Worm (Caenorhabditis elegans) whole organism, L4/young adult: ENCODE results near the gene F21G4.1.

Experiments used
- W03F9.2 ChIP-seq: fragments of 150-350 bp; optimal IDR thresholded peaks from 2 replicates; lab custom pipeline; 2014; ENCODE audit warnings: missing biosample characterization, missing genetic modification characterization
- dao-5 ChIP-seq: sonication (generic microtip); optimal IDR thresholded peaks from 2 replicates; lab custom pipeline; 2016; ENCODE audit warnings: missing genotype, missing genetic modification characterization, moderate library complexity, missing compliant biosample characterization
- him-1 ChIP-seq: sonication (generic microtip); optimal IDR thresholded peaks from 2 replicates; lab custom pipeline; 2016; ENCODE audit warnings: missing genotype, missing genetic modification reagents, missing genetic modification characterization, missing compliant biosample characterization

Gene F21G4.1

DNA sequence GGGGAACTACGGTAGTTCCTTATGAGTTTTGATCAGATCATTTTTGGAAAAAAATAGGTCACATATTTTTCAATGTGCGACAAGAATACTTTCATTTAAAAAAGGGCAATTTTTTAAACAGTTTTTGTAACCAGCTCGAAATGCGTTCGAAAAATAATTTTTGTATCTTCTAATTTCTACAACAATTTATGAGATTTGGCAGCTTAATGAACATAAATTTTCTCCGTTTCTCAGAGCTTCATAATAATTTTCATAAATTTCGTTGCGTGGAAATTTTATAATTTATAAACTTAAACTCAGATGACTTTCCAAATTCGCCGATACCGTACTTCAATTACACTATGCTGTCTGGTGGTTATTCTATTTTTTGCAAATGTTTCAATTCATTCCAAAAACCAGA is 2.7 kb upstream of the F21G4.1 start, which contains the start of gene F21G4.3:
Gene F21G4.3 (plus strand): TSS at position 301 of the 400 bp plus-strand sequence.
- TF ChIP-seq him-1 (tag; lab: Kevin White, UChicago) = no peak
- TF ChIP-seq W03F9.2 (tag; lab: Kevin White, UChicago) = no peak
- no peak for TF ChIP-seq dao-5

ce11 chrX:9893069-9893468 is 941 bp upstream of the F21G4.1 start:
- TF ChIP-seq dao-5 = no peak
- TF ChIP-seq him-1 (tag; lab: Kevin White, UChicago) = no peak
- no peak for TF ChIP-seq W03F9.2 (tag; lab: Kevin White, UChicago)

DNA sequence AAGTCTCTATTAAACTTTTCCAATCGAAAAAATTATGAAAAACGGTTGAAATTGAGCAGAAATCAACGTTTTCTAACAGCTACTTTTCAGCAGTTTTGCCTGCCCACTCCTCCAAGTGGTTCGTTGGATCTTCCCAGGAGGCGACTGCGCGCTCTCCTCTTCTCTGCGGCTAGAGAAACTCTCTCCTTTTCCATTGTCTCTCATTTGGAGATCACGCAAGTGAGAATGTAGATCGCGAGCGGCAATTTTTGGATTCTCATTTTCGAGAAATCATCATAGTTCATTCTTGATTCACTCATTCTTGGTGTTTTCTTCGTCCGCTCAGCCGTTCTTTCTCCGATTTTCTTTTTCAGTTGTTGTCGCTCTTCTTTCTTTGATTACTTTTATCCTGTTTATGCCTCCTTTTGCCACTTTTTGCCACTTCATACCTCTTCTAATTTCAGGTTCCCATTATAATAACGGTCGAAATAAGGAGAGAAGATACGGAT is 8.2 kb downstream of the F21G4.1 start, which contains the start of gene mrp-4:
Gene mrp-4 (plus strand): TSS at position 438 of the 488 bp plus-strand sequence.
- TF ChIP-seq dao-5 (no peak), W03F9.2 (tag; lab: Kevin White, UChicago) (no peak), him-1 (tag; lab: Kevin White, UChicago) (no peak)

- TF ChIP-seq dao-5 (no peak), him-1 (tag; lab: Kevin White, UChicago) (no peak), W03F9.2 (tag; lab: Kevin White, UChicago) (no peak)
Observed at ce11 chrX:9882572-9882971, 9.6 kb downstream of the F21G4.1 start.

DNA sequence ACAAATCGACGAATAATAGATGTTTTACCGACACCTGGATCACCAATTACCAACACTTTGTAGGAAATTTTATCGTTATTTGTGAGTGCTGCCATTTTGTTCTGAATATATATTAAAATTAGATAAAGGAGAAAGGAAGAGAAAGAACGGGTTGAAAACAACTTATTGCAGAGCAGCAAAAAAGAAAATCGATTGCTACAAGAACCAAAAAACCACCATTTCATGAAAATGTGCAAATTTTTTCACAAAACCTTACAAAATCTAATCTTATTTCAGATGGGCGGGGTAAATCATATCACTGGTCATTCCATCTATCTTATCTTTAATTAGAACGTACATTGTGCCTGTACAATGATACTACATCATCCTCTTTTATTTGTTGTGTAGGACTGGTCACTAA is 10.0 kb downstream of the F21G4.1 start, which contains the start of gene glo-1:
Gene glo-1 (minus strand): TSS at position 101 of the 400 bp plus-strand sequence.
- TF ChIP-seq him-1 (tag; lab: Kevin White, UChicago) (no peak), dao-5 (no peak), W03F9.2 (tag; lab: Kevin White, UChicago) (no peak)

DNA sequence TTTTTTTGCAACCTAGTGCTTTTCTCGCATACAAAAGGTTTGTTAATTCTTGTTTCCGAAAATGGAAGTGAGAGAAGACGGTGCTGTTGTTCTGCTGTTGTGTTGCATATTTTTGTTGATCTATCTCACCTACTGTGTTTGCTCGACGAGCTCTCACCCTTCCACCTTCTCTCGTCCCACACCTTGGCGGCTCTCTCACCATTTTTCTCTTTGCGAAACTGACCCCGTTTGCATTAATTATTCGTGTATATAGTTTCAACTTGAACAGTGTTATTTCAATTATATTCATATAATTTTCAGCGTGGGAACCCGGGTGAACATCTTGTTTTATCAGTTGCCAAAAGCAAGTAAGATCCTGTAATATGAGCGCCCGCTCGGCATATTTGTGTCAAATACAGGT is 15.0 kb downstream of the F21G4.1 start, which contains the start of gene R07B1.9:
Gene R07B1.9 (plus strand): TSS at position 301 of the 400 bp plus-strand sequence.
- TF ChIP-seq him-1 (tag; lab: Kevin White, UChicago) = no peak
- no peak for TF ChIP-seq dao-5
- TF ChIP-seq W03F9.2 (tag; lab: Kevin White, UChicago) = no peak

DNA sequence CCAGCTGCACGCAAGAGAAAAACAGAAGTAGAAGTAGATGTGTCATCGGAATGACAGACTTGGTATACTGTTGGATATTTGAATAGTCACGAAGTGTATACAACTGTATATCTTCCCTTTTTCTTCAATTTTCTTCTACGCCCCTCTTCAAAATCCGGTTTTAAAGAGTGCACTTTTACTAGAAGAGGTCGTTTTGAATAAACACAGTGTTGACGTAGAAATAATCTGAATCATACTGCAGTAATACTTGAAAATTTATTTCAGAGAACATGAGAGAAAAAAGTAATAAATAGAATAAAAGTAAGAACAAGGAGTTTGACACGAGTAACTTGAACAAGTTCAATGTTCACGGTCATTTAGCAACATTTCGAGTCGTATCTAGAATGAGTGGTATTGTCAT is 19.6 kb downstream of the F21G4.1 start, which contains the start of gene R07B1.8:
Gene R07B1.8 (minus strand): TSS at position 101 of the 400 bp plus-strand sequence.
- no peak for TF ChIP-seq dao-5
- TF ChIP-seq him-1 (tag; lab: Kevin White, UChicago) = no peak
- TF ChIP-seq W03F9.2 (tag; lab: Kevin White, UChicago) = no peak

ce11 chrX:9869522-9869921 is 22.6 kb downstream of the F21G4.1 start, which contains the start of gene R07B1.13:
Gene R07B1.13, plus strand, starts transcription at chrX:9869822.
- TF ChIP-seq him-1 (tag; lab: Kevin White, UChicago) (no peak), W03F9.2 (tag; lab: Kevin White, UChicago) (no peak), dao-5 (no peak)

DNA sequence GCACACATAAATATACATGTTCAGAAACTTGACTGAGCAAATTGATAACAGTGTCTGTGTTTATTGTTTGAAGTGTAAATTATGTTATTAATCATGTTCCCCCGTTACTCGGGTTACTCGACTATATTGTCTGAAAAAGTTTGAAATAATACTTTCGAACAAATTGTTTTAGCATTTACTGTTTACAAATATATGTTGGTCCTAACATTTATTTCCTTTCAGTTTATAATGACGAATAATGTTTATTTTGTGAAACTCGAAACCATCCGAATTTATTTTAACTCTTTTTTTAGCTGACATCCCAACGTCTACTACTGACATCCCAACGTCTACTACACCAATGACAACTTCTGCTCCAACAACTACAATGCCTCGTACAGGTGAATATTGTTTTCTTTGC is 23.3 kb downstream of the F21G4.1 start, which contains the start of gene R07B1.7:
Gene R07B1.7 (plus strand): TSS at position 301 of the 400 bp plus-strand sequence.
- no peak for TF ChIP-seq W03F9.2 (tag; lab: Kevin White, UChicago)
- TF ChIP-seq dao-5 = no peak
- no peak for TF ChIP-seq him-1 (tag; lab: Kevin White, UChicago)

DNA sequence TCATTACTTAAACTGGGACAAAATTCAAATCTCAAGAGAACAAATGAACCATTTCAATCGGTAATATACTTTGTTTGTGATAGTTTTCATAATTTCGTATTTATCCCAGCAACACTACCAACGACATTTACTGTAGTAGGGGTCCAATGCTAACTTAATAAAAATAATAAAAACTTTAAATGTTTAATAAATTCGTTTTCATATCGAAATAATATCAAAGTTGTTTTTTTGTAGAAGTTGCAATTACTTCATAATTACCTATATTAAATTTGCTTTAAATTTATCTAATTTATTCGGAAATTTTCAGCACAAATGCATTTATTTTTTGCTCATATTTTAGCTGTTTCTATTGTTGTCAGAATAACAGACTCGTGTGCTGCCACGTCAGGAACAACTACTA is 25.8 kb downstream of the F21G4.1 start, which contains the start of gene R07B1.6:
Gene R07B1.6 (plus strand): TSS at position 301 of the 400 bp plus-strand sequence.
- no peak for TF ChIP-seq him-1 (tag; lab: Kevin White, UChicago)
- TF ChIP-seq W03F9.2 (tag; lab: Kevin White, UChicago) = no peak
- no peak for TF ChIP-seq dao-5

DNA sequence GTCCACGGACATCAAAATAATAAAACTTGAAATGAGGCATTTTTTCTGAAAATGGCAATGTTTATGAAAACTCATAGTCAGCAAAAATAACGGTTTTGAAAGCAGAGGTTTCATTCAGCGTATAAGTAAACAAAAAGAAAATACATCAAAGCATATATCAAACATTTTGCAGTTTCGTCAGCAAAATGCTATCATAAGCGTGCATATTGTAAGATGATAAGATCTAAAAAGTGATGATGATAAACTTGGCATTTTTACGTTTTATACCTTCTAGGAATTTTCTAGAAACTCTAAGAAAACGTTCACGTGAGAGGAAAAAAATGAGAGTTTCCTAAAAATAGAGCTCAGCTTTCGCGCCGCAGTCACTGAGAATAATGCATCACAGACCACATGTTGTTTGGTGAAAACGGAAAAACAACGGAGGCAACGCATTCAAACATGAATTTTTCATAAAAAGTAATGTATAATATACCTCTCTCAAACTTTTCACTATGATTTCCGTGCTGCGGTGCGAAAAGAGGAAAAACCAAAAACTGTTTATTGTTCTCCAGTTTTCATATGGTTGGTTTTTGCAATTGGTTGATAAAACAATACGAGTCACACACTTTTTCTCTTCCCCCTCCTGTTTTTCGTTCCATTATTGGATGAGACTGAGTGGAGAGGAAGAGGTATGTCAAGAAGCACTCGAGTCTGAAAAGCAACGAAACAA is 29.1 kb downstream of the F21G4.1 start, which contains the start of the genes gst-36 and R07B1.5:
Gene gst-36 (minus strand): TSS at position 45 of the 709 bp plus-strand sequence.
Gene R07B1.5 (plus strand): TSS at position 665 of the 709 bp plus-strand sequence.
- TF ChIP-seq him-1 (tag; lab: Kevin White, UChicago) (no peak), dao-5 (no peak), W03F9.2 (tag; lab: Kevin White, UChicago) (no peak)

DNA sequence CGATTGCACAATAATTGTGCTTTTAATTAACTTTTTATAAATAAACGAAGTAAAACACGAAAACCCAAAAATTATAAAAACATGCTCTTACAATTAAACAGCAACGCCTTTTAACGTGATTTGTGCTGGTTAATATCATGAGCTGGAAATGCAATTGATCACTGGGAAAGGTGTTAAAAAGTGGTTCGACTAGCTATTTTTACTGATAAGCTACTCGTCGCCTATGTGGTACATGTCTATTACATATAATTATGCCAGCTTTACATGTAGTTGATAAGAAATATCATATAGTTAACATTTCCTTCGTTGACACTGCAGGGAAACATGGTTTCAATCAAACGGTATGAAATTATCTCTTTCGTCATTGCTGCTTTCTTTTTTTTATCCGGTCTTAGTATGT is 34.1 kb downstream of the F21G4.1 start, which contains the start of gene scav-5:
Gene scav-5 (plus strand): TSS at position 297 of the 400 bp plus-strand sequence.
- TF ChIP-seq him-1 (tag; lab: Kevin White, UChicago) (no peak), W03F9.2 (tag; lab: Kevin White, UChicago) (no peak), dao-5 (no peak)

- TF ChIP-seq W03F9.2 (tag; lab: Kevin White, UChicago) (no peak), him-1 (tag; lab: Kevin White, UChicago) (no peak), dao-5 (no peak)
Observed at ce11 chrX:9856618-9857017, 35.5 kb downstream of the F21G4.1 start, which contains the start of gene R07B1.11. Gene R07B1.11, plus strand, starts transcription at chrX:9856918.
